Fruit fly (Drosophila melanogaster): ENCODE data around the gene CG9550.

DNA sequence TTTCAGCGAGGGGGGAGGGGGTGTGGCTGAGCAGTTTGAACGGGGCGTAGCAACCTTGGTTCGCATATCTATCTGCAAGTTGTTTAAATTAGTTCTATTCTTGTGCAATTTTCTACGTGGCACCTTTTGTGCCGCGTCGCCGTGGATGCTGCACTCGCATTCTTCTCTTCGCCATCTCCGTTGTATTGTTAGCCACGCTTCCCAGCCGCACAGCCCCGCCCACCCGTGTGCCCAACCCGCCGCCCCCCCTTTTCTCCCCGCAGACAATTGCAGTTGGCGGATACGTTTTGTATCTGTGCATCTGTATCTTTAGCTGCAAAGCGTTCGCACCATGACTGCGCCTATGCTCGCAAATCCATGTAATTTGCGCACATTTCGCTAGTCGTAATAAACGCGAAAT lies 17.1 kb downstream of the CG9550 start:
- no peak for TF ChIP-seq fru (GFP tag; optimal IDR thresholded peaks at IDR 0.05)
- TF ChIP-seq usp (GFP tag; optimal IDR thresholded peaks at IDR 0.05): no peak
- TF ChIP-seq foxo (GFP tag; optimal IDR thresholded peaks at IDR 0.05): no peak
- no peak for TF ChIP-seq psq (GFP tag; optimal IDR thresholded peaks at IDR 0.05)
- TF ChIP-seq dl (GFP tag; optimal IDR thresholded peaks at IDR 0.05; ENCODE audit: insufficient read depth in 1 of 2, partially characterized antibody in 2 of 2): no peak
- no peak for TF ChIP-seq HLH106 (tag; optimal IDR thresholded peaks at IDR 0.05)
- no peak for TF ChIP-seq Hr78 (GFP tag; optimal IDR thresholded peaks at IDR 0.05)
- TF ChIP-seq pan (optimal IDR thresholded peaks at IDR 0.05): no peak
- TF ChIP-seq Dfd (GFP tag; optimal IDR thresholded peaks at IDR 0.05): no peak
- no peak for TF ChIP-seq sv (GFP tag; optimal IDR thresholded peaks at IDR 0.05)
- TF ChIP-seq Abd-B (GFP tag; optimal IDR thresholded peaks at IDR 0.05): no peak
- TF ChIP-seq OdsH (GFP tag; optimal IDR thresholded peaks at IDR 0.05): no peak
- no peak for TF ChIP-seq dmrt93B (GFP tag; optimal IDR thresholded peaks at IDR 0.05)
- TF ChIP-seq CrebA (GFP tag; optimal IDR thresholded peaks at IDR 0.05; ENCODE audit: borderline replicate concordance): no peak
